Worm (Caenorhabditis elegans): ENCODE results near the gene srh-97.

- TF ChIP-seq snpc-3.4 (tag; optimal IDR thresholded peaks at IDR 0.05) (no peak), lin-54 (GFP tag; optimal IDR thresholded peaks at IDR 0.05) (no peak), snpc-4 (GFP tag; optimal IDR thresholded peaks at IDR 0.05) (no peak), snpc-4 (tag; optimal IDR thresholded peaks at IDR 0.05) (no peak)
Measured at ce11 chrV:17066634-17067033, 49.7 kb downstream of the srh-97 start.
